Worm (Caenorhabditis elegans) whole organism, L4 larva: Measurements from ENCODE around the gene slc-25A18.2.

ENCODE experiments used
- F26F4.8 ChIP-seq: fragments of 200-800 bp; sonication (Bioruptor generic); conservative IDR thresholded peaks from 2 replicates; pipeline ENCODE4 v1.3.6; 2022; ENCODE audit warnings: missing genetic modification characterization, missing compliant biosample characterization
- nhr-11 ChIP-seq: fragments of 150-350 bp; optimal IDR thresholded peaks from 2 replicates; lab custom pipeline; 2014; ENCODE audit warnings: missing biosample characterization, missing genetic modification characterization
- snpc-4 ChIP-seq: fragments of 150-350 bp; optimal IDR thresholded peaks from 2 replicates; lab custom pipeline; 2014; ENCODE audit warnings: missing biosample characterization, missing genetic modification characterization

DNA sequence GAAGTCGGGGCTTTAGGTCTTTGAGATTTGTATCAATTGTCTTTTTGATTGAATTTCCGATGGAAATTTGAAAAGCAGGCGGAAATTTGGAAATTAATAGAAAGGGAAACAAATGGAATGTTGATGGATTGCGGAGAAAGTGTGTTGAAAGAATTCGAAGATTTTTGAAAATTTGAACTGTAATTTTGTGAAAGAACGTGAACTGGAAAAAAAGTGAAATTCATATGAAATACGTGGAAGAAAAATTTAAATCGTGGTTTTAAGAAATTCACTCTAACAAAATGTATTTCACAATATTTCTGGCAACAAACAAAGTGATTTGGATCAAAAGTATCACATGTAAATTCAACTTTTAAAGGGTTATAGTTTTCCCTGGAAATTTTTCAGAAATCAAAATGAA lies 28.8 kb upstream of the slc-25A18.2 start, which contains the start of gene B0496.1:
- TF ChIP-seq snpc-4 (no peak), nhr-11 (no peak), F26F4.8 (no peak)
